Fruit fly (Drosophila melanogaster) whole organism, embryonic: ENCODE measurements around the gene Mlp84B.

Source experiments
- CG10267 ChIP-seq: fragments of 200-800 bp; sonication (Bioruptor generic); optimal IDR thresholded peaks from 2 replicates; lab custom pipeline; 2018; ENCODE audit warnings: missing biosample characterization, mild to moderate bottlenecking, missing genetic modification characterization, moderate library complexity
- CG10366 ChIP-seq: fragments of 200-800 bp; sonication (Bioruptor generic); IDR thresholded peaks from 2 replicates; pipeline ENCODE4 v1.3.6; 2022; ENCODE audit warnings: missing biosample characterization, missing genetic modification characterization
- CG10462 ChIP-seq: fragments of 200-800 bp; sonication (Bioruptor generic); optimal IDR thresholded peaks from 2 replicates; lab custom pipeline; 2016; ENCODE audit warnings: missing biosample characterization, missing genetic modification characterization
- CG12744 ChIP-seq: fragments of 200-800 bp; sonication (Bioruptor generic); optimal IDR thresholded peaks from 2 replicates; lab custom pipeline; 2016; ENCODE audit warnings: missing biosample characterization, missing genetic modification characterization
- CG13296 ChIP-seq: fragments of 200-800 bp; sonication (Bioruptor generic); optimal IDR thresholded peaks from 3 replicates; lab custom pipeline; 2018; ENCODE audit warnings: missing biosample characterization, mild to moderate bottlenecking, missing genetic modification characterization
- CG13775 ChIP-seq: fragments of 200-800 bp; sonication (Bioruptor generic); optimal IDR thresholded peaks from 3 replicates; lab custom pipeline; 2017; ENCODE audit warnings: missing biosample characterization, mild to moderate bottlenecking, missing genetic modification characterization
- CG14441 ChIP-seq: fragments of 200-800 bp; sonication (Bioruptor generic); IDR thresholded peaks from 2 replicates; pipeline ENCODE4 v1.3.6; 2022; ENCODE audit warnings: missing biosample characterization, missing genetic modification characterization
- CG1529 ChIP-seq: fragments of 200-800 bp; sonication (Bioruptor generic); optimal IDR thresholded peaks from 3 replicates; lab custom pipeline; 2018; ENCODE audit warnings: missing biosample characterization, missing genetic modification characterization
- CG15601 ChIP-seq: fragments of 200-800 bp; sonication (Bioruptor generic); optimal IDR thresholded peaks from 3 replicates; lab custom pipeline; 2019; ENCODE audit warnings: missing biosample characterization, mild to moderate bottlenecking, missing genetic modification characterization, moderate library complexity
- CG1602 ChIP-seq: fragments of 200-800 bp; sonication (Bioruptor generic); optimal IDR thresholded peaks from 3 replicates; lab custom pipeline; 2016; ENCODE audit warnings: missing biosample characterization, missing genetic modification characterization
- CG17385 ChIP-seq: fragments of 200-800 bp; sonication (Bioruptor generic); optimal IDR thresholded peaks from 3 replicates; lab custom pipeline; 2018; ENCODE audit warnings: missing biosample characterization, mild to moderate bottlenecking, missing genetic modification characterization
- CG18011 ChIP-seq: fragments of 200-800 bp; sonication (Bioruptor generic); optimal IDR thresholded peaks from 2 replicates; lab custom pipeline; 2017; ENCODE audit warnings: missing biosample characterization, missing genetic modification characterization, mild to moderate bottlenecking, moderate library complexity, missing genotype
- CG2116 ChIP-seq: fragments of 200-800 bp; sonication (Bioruptor generic); optimal IDR thresholded peaks from 3 replicates; lab custom pipeline; 2018; ENCODE audit warnings: missing biosample characterization, mild to moderate bottlenecking, missing genetic modification characterization
- CG2120 ChIP-seq: fragments of 200-800 bp; sonication (Bioruptor generic); optimal IDR thresholded peaks from 3 replicates; lab custom pipeline; 2016; ENCODE audit warnings: missing biosample characterization, missing genetic modification characterization
- CG30431 ChIP-seq: fragments of 200-800 bp; sonication (Bioruptor generic); optimal IDR thresholded peaks from 2 replicates; lab custom pipeline; 2017; ENCODE audit warnings: missing biosample characterization, missing genetic modification characterization
- CG4282 ChIP-seq: fragments of 200-800 bp; sonication (Bioruptor generic); optimal IDR thresholded peaks from 2 replicates; lab custom pipeline; 2016; ENCODE audit warnings: missing biosample characterization, missing genetic modification characterization
- CG4617 ChIP-seq: fragments of 200-800 bp; sonication (Bioruptor generic); optimal IDR thresholded peaks from 3 replicates; lab custom pipeline; 2016; ENCODE audit warnings: missing biosample characterization, missing genetic modification characterization, borderline replicate concordance
- CG7745 ChIP-seq: fragments of 200-800 bp; sonication (Bioruptor generic); optimal IDR thresholded peaks from 2 replicates; lab custom pipeline; 2018; ENCODE audit warnings: missing biosample characterization, mild to moderate bottlenecking, missing genetic modification characterization, moderate library complexity
- CG8765 ChIP-seq: fragments of 200-800 bp; sonication (Bioruptor generic); IDR thresholded peaks from 2 replicates; pipeline ENCODE4 v1.3.6; 2022; ENCODE audit warnings: missing biosample characterization, missing genetic modification characterization
- CG9609 ChIP-seq: fragments of 200-800 bp; sonication (Bioruptor generic); optimal IDR thresholded peaks from 3 replicates; lab custom pipeline; 2016; ENCODE audit warnings: missing biosample characterization, missing genetic modification characterization
- E2f1 ChIP-seq: fragments of 200-800 bp; sonication (Bioruptor generic); IDR thresholded peaks from 2 replicates; pipeline ENCODE4 v1.3.6; 2022; ENCODE audit warnings: missing biosample characterization, missing genetic modification characterization
- HLHmδ ChIP-seq: fragments of 200-800 bp; sonication (Bioruptor generic); optimal IDR thresholded peaks from 2 replicates; lab custom pipeline; 2018; ENCODE audit warnings: missing biosample characterization, mild to moderate bottlenecking, missing genetic modification characterization, moderate library complexity
- Hsf ChIP-seq: fragments of 200-800 bp; sonication (Bioruptor generic); optimal IDR thresholded peaks from 3 replicates; lab custom pipeline; 2016; ENCODE audit warnings: missing biosample characterization, missing genetic modification characterization
- Lhr ChIP-seq: fragments of 200-800 bp; sonication (Bioruptor generic); optimal IDR thresholded peaks from 3 replicates; lab custom pipeline; 2017; ENCODE audit warnings: mild to moderate bottlenecking, missing biosample characterization, missing genetic modification reagents, missing genetic modification characterization
- Mrtf ChIP-seq: fragments of 200-800 bp; sonication (Bioruptor generic); IDR thresholded peaks from 3 replicates; pipeline ENCODE4 v1.3.6; 2022; ENCODE audit warnings: missing biosample characterization, missing genetic modification characterization
- Neu2 ChIP-seq: fragments of 200-800 bp; sonication (Bioruptor generic); optimal IDR thresholded peaks from 3 replicates; lab custom pipeline; 2016; ENCODE audit warnings: missing biosample characterization, missing genetic modification characterization, borderline replicate concordance
- Oaz ChIP-seq: fragments of 200-800 bp; sonication (Bioruptor generic); IDR thresholded peaks from 2 replicates; pipeline ENCODE4 v1.3.6; 2022; ENCODE audit warnings: missing biosample characterization, missing genetic modification characterization
- Opbp ChIP-seq: fragments of 200-800 bp; sonication (Bioruptor generic); IDR thresholded peaks from 3 replicates; pipeline ENCODE4 v1.3.6; 2022; ENCODE audit warnings: missing biosample characterization, missing genetic modification characterization; ENCODE audit not compliant: partially characterized antibody
- ab ChIP-seq: fragments of 200-800 bp; sonication (Bioruptor generic); optimal IDR thresholded peaks from 2 replicates; lab custom pipeline; 2016; ENCODE audit warnings: missing biosample characterization, missing genetic modification characterization
- ara ChIP-seq: fragments of 200-800 bp; sonication (Bioruptor generic); IDR thresholded peaks from 2 replicates; pipeline ENCODE4 v1.3.6; 2022; ENCODE audit warnings: missing biosample characterization, missing genetic modification characterization
- ase ChIP-seq: fragments of 200-800 bp; sonication (Bioruptor generic); IDR thresholded peaks from 3 replicates; pipeline ENCODE4 v1.3.6; 2022; ENCODE audit warnings: missing biosample characterization, missing genetic modification characterization
- dpn ChIP-seq, 2 experiments: fragments of 200-800 bp; sonication (Bioruptor generic); optimal IDR thresholded peaks; 3 replicates each; lab custom pipeline; 2016; ENCODE audit warnings: missing biosample characterization in 2 of 2, missing genetic modification characterization in 2 of 2
- emc ChIP-seq: fragments of 200-800 bp; sonication (Bioruptor generic); optimal IDR thresholded peaks from 2 replicates; lab custom pipeline; 2016; ENCODE audit warnings: missing biosample characterization, missing genetic modification characterization
- fd3F ChIP-seq: fragments of 200-800 bp; sonication (Bioruptor generic); optimal IDR thresholded peaks from 2 replicates; lab custom pipeline; 2018; ENCODE audit warnings: missing biosample characterization, mild to moderate bottlenecking, missing genetic modification characterization, moderate library complexity
- gem ChIP-seq: fragments of 200-800 bp; sonication (Bioruptor generic); optimal IDR thresholded peaks from 2 replicates; lab custom pipeline; 2019; ENCODE audit warnings: missing biosample characterization, mild to moderate bottlenecking, missing genetic modification characterization, moderate library complexity
- hbn ChIP-seq: fragments of 200-800 bp; sonication (Bioruptor generic); IDR thresholded peaks from 2 replicates; pipeline ENCODE4 v1.3.6; 2022; ENCODE audit warnings: missing biosample characterization, missing genetic modification characterization; ENCODE audit not compliant: partially characterized antibody
- her ChIP-seq: fragments of 200-800 bp; sonication (Bioruptor generic); optimal IDR thresholded peaks from 2 replicates; lab custom pipeline; 2016; ENCODE audit warnings: missing biosample characterization, missing genetic modification characterization
- hth ChIP-seq: fragments of >200 bp; optimal IDR thresholded peaks from 2 replicates; lab custom pipeline; 2017; ENCODE audit warnings: inconsistent platforms
- jing ChIP-seq: fragments of 200-800 bp; sonication (Bioruptor generic); optimal IDR thresholded peaks from 2 replicates; lab custom pipeline; 2018; ENCODE audit warnings: missing biosample characterization, mild to moderate bottlenecking, missing genetic modification characterization
- lilli ChIP-seq: fragments of 200-800 bp; sonication (Bioruptor generic); optimal IDR thresholded peaks from 3 replicates; lab custom pipeline; 2016; ENCODE audit warnings: missing biosample characterization, missing genetic modification characterization
- nerfin-1 ChIP-seq: fragments of 200-800 bp; sonication (Bioruptor generic); optimal IDR thresholded peaks from 3 replicates; lab custom pipeline; 2019; ENCODE audit warnings: missing biosample characterization, mild to moderate bottlenecking, missing genetic modification characterization, moderate library complexity
- pzg ChIP-seq: fragments of 200-800 bp; sonication (Bioruptor generic); optimal IDR thresholded peaks from 3 replicates; lab custom pipeline; 2018; ENCODE audit warnings: missing biosample characterization, mild to moderate bottlenecking, missing genetic modification characterization, moderate library complexity
- ro ChIP-seq: fragments of 200-800 bp; sonication (Bioruptor generic); IDR thresholded peaks from 2 replicates; pipeline ENCODE4 v1.3.6; 2022; ENCODE audit warnings: missing biosample characterization, missing genetic modification characterization
- scrt ChIP-seq: fragments of 200-800 bp; sonication (Bioruptor generic); optimal IDR thresholded peaks from 2 replicates; lab custom pipeline; 2018; ENCODE audit warnings: missing biosample characterization, mild to moderate bottlenecking, missing genetic modification characterization, moderate library complexity
- slou ChIP-seq: fragments of 200-800 bp; sonication (Bioruptor generic); optimal IDR thresholded peaks from 3 replicates; lab custom pipeline; 2016; ENCODE audit warnings: missing biosample characterization, missing genetic modification characterization
- sna ChIP-seq: fragments of 200-800 bp; sonication (Bioruptor generic); IDR thresholded peaks from 2 replicates; pipeline ENCODE4 v1.3.6; 2022; ENCODE audit warnings: missing biosample characterization, missing genetic modification characterization; ENCODE audit not compliant: partially characterized antibody
- sqz ChIP-seq: fragments of 200-800 bp; sonication (Bioruptor generic); optimal IDR thresholded peaks from 3 replicates; lab custom pipeline; 2018; ENCODE audit warnings: missing biosample characterization, mild to moderate bottlenecking, missing genetic modification characterization
- twi ChIP-seq: fragments of 200-800 bp; optimal IDR thresholded peaks from 2 replicates; lab custom pipeline; 2019; ENCODE audit warnings: missing biosample characterization, mild to moderate bottlenecking, missing genetic modification characterization, moderate library complexity
- zf30C ChIP-seq: fragments of 200-800 bp; sonication (Bioruptor generic); optimal IDR thresholded peaks from 3 replicates; lab custom pipeline; 2018; ENCODE audit warnings: missing biosample characterization, mild to moderate bottlenecking, missing genetic modification characterization
- zfh1 ChIP-seq: fragments of 200-800 bp; sonication (Bioruptor generic); IDR thresholded peaks from 3 replicates; pipeline ENCODE4 v1.3.6; 2022; ENCODE audit warnings: missing biosample characterization, missing genetic modification characterization

Mlp84B gene

DNA sequence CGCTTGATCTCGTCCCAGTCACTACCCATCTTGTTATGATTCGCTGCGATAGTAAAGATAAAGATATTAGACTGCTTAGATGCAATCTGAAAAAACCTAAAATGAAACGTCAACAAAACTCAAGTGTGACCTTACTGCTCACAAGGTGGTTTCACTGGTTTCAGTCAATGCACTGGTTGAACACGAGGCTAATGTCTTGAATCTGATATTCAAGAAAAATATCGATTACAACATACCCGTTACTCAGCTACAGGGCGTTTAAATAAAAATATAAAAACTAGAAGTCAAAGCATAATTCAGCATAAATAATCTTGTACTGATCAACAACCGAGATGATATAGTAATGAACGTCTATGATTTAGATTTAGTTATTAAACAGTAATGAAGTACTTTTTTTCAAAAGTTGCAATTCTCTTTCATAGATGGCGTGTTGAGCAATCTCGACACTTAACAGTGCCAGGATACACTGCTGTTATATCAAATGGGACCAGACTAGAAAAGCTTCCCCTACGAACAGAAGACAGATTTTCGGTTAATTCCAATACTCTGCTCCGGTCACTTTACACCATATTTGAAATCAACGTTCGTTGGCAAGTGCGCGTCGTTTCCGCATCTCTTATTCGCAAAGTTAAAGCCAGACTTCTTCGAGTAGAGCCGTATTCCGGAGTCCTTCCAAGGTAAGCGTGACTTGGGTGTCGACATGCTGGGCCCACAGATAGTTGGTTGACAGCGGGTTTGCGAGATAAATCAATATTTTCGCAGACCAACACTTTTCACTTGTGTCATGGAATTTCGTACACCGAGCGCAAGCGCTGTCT is 43.0 kb downstream of the Mlp84B start, which contains the start of the genes Ufl1 and CG1943 (continued):
- TF ChIP-seq CG12744 (GFP tag; lab: Kevin White, UChicago) (no peak), dpn (GFP tag; optimal IDR thresholded peaks at IDR 0.05; lab: Kevin White, UChicago) (peak in 1 of 2 experiments; percentile 12), CG30431 (no peak), HLHmδ (GFP tag; lab: Kevin White, UChicago) (no peak), jing (no peak), CG2116 (GFP tag; lab: Kevin White, UChicago) (peak; percentile 83), ab (GFP tag; lab: Kevin White, UChicago) (no peak), hth (no peak), CG2120 (GFP tag; lab: Kevin White, UChicago) (peak; percentile 27), CG7745 (tag; lab: Kevin White, UChicago) (no peak), fd3F (GFP tag; lab: Kevin White, UChicago) (no peak), Mrtf (GFP tag; lab: Robert Waterston, UW) (no peak), hbn (GFP tag; lab: Robert Waterston, UW) (no peak), CG15601 (tag; lab: Kevin White, UChicago) (peak; percentile 96), her (GFP tag; lab: Kevin White, UChicago) (no peak), CG9609 (no peak), CG17385 (GFP tag; lab: Kevin White, UChicago) (no peak), CG1602 (no peak), emc (GFP tag; lab: Kevin White, UChicago) (no peak), slou (GFP tag; lab: Kevin White, UChicago) (no peak), CG14441 (no peak), CG13775 (GFP tag; lab: Kevin White, UChicago) (no peak), CG13296 (GFP tag; lab: Kevin White, UChicago) (no peak), lilli (GFP tag; lab: Kevin White, UChicago) (no peak), ro (GFP tag; lab: Robert Waterston, UW) (no peak), ase (GFP tag; lab: Robert Waterston, UW) (no peak), scrt (no peak), Hsf (peak; percentile 19), CG1529 (GFP tag; lab: Kevin White, UChicago) (no peak), CG10267 (tag; lab: Kevin White, UChicago) (peak; percentile 71), zfh1 (GFP tag; lab: Robert Waterston, UW) (no peak), sna (GFP tag; lab: Robert Waterston, UW) (no peak), twi (tag; lab: Kevin White, UChicago) (no peak), CG10462 (GFP tag; lab: Kevin White, UChicago) (no peak), sqz (no peak), CG4282 (GFP tag; lab: Kevin White, UChicago) (no peak), Neu2 (GFP tag; lab: Kevin White, UChicago) (no peak), gem (tag; lab: Kevin White, UChicago) (peak; percentile 22), CG18011 (GFP tag; lab: Kevin White, UChicago) (no peak), pzg (GFP tag; lab: Kevin White, UChicago) (peak; percentile 88), ara (GFP tag; lab: Robert Waterston, UW) (no peak), Opbp (GFP tag; lab: Robert Waterston, UW) (no peak), CG4617 (GFP tag; lab: Kevin White, UChicago) (peak; percentile 46), CG10366 (GFP tag; lab: Robert Waterston, UW) (no peak), nerfin-1 (tag; lab: Kevin White, UChicago) (peak; percentile 99), CG8765 (no peak), E2f1 (no peak), Oaz (GFP tag; lab: Robert Waterston, UW) (no peak), Lhr (GFP tag; lab: Kevin White, UChicago) (peak; percentile 92), zf30C (GFP tag; lab: Kevin White, UChicago) (no peak)
